Fruit fly (Drosophila melanogaster) whole organism, embryonic: ENCODE results near the gene CG8891.

Experiments used
- CG2129 ChIP-seq: fragments of 200-800 bp; sonication (Bioruptor generic); IDR thresholded peaks from 2 replicates; pipeline ENCODE4 v1.3.6; 2022; ENCODE audit warnings: missing biosample characterization, missing genetic modification characterization; ENCODE audit not compliant: partially characterized antibody
- CG2202 ChIP-seq: fragments of 200-800 bp; sonication (Bioruptor generic); optimal IDR thresholded peaks from 2 replicates; lab custom pipeline; 2018; ENCODE audit warnings: missing biosample characterization, mild to moderate bottlenecking, missing genetic modification characterization
- CG9932 ChIP-seq: fragments of 200-800 bp; sonication (Bioruptor generic); IDR thresholded peaks from 2 replicates; pipeline ENCODE4 v1.3.6; 2022; ENCODE audit warnings: missing biosample characterization, missing genetic modification characterization
- CoRest ChIP-seq: fragments of 200-800 bp; sonication (Bioruptor generic); optimal IDR thresholded peaks from 3 replicates; lab custom pipeline; 2018; ENCODE audit warnings: missing biosample characterization, mild to moderate bottlenecking, missing genetic modification characterization, moderate library complexity
- YL-1 ChIP-seq: fragments of 200-800 bp; sonication (Bioruptor generic); optimal IDR thresholded peaks from 3 replicates; lab custom pipeline; 2017; ENCODE audit warnings: missing biosample characterization, mild to moderate bottlenecking, missing genetic modification characterization
- bbx ChIP-seq: fragments of 200-800 bp; sonication (Bioruptor generic); IDR thresholded peaks from 2 replicates; pipeline ENCODE4 v1.3.6; 2022; ENCODE audit warnings: missing biosample characterization, missing genetic modification characterization; ENCODE audit not compliant: partially characterized antibody
- cg ChIP-seq: fragments of 200-800 bp; sonication (Bioruptor generic); optimal IDR thresholded peaks from 3 replicates; lab custom pipeline; 2019; ENCODE audit warnings: missing biosample characterization, mild to moderate bottlenecking, missing genetic modification characterization, moderate library complexity
- exex ChIP-seq: fragments of 200-800 bp; sonication (Bioruptor generic); optimal IDR thresholded peaks from 4 replicates; lab custom pipeline; 2018; ENCODE audit warnings: missing biosample characterization, mild to moderate bottlenecking, missing genetic modification characterization, moderate library complexity
- nerfin-1 ChIP-seq: fragments of 200-800 bp; sonication (Bioruptor generic); optimal IDR thresholded peaks from 3 replicates; lab custom pipeline; 2019; ENCODE audit warnings: missing biosample characterization, mild to moderate bottlenecking, missing genetic modification characterization, moderate library complexity
- stc ChIP-seq: fragments of 200-800 bp; sonication (Bioruptor generic); IDR thresholded peaks from 2 replicates; pipeline ENCODE4 v1.3.6; 2022; ENCODE audit warnings: missing biosample characterization, missing genetic modification characterization
- tup ChIP-seq: fragments of 200-800 bp; sonication (Bioruptor generic); optimal IDR thresholded peaks from 2 replicates; lab custom pipeline; 2016; ENCODE audit warnings: missing biosample characterization, mild to moderate bottlenecking, missing genetic modification characterization, moderate library complexity

dm6 chr2L:5000919-5001581 is 21.9 kb upstream of the CG8891 start:
- TF ChIP-seq CG2129 (no peak), stc (no peak; the same call in 1 of the 2 replicates), nerfin-1 (tag; lab: Kevin White, UChicago) (no peak), CG2202 (tag; lab: Kevin White, UChicago) (no peak), CoRest (tag; lab: Kevin White, UChicago) (peak; percentile 3), tup (no peak), CG9932 (GFP tag; lab: Robert Waterston, UW) (peak; percentile 4; the same call in 1 of the 2 replicates), cg (GFP tag; lab: Kevin White, UChicago) (no peak), bbx (peak; percentile 13; the same call in 1 of the 2 replicates), YL-1 (peak; percentile 6), exex (tag; lab: Kevin White, UChicago) (no peak)
